Worm (Caenorhabditis elegans) whole organism, L4 larva: ENCODE measurements around the gene fip-2.

ENCODE experiments used
- T20F7.1 ChIP-seq: fragments of 200-800 bp; sonication (Bioruptor generic); optimal IDR thresholded peaks from 2 replicates; lab custom pipeline; 2018; ENCODE audit warnings: mild to moderate bottlenecking, missing genetic modification characterization, missing compliant biosample characterization
- ceh-32 ChIP-seq: sonication (generic microtip); optimal IDR thresholded peaks from 2 replicates; lab custom pipeline; 2016; ENCODE audit warnings: mild to moderate bottlenecking, missing genetic modification characterization, missing compliant biosample characterization; ENCODE audit not compliant: poor library complexity
- lsy-2 ChIP-seq, 2 experiments: fragments of 150-350 bp in 1 of 2; sonication (generic microtip) in 1 of 2; optimal IDR thresholded peaks; 2 replicates each; lab custom pipeline; 2014 to 2017; ENCODE audit warnings: missing biosample characterization in 2 of 2, missing genetic modification characterization in 2 of 2

DNA sequence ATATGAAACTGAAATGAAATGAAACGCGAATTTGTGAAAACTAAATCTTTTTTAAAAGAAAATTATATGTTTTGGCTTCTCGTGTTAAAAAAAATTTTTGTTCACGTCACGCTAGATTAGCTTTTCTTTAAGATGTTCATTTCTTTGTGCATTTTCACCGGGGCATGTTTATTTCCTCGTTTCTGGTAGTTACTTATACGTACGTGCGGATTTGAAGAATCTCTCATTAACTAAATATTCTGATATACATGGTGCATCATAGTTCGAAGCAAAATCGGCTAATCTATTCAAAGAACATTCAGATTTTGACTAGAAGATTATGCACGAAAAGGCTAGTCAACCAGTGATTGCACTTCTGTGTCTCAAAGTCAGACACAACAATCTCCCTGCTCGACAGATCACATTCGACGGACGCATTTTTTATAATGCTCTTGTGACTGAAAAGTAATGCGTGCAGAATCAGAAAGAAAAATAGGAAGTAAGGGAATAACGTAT, 20.2 kb upstream of the fip-2 start, which contains the start of gene C25E10.17:
- TF ChIP-seq ceh-32 (tag; lab: Kevin White, UChicago): no peak
- no peak for TF ChIP-seq lsy-2 (tag; optimal IDR thresholded peaks at IDR 0.05; lab: Kevin White, UChicago)
- TF ChIP-seq T20F7.1 (GFP tag; lab: Kevin White, UChicago): no peak
